Fruit fly (Drosophila melanogaster) S2 (cell line): ENCODE measurements around the gene CG9519.

ENCODE experiments used
- CG8478 ChIP-seq: fragments of >200 bp; optimal IDR thresholded peaks from 2 replicates; lab custom pipeline; 2018
- CTCF ChIP-seq, 2 experiments: fragments of >200 bp; optimal IDR thresholded peaks; 2 replicates each; lab custom pipeline; 2018

- TF ChIP-seq CG8478 (lab: Kevin White, UChicago) (no peak), CTCF (optimal IDR thresholded peaks at IDR 0.05; lab: Kevin White, UChicago) (no peak)
These were observed 45.7 kb downstream of the CG9519 start for dm6 chrX:14810433-14810832.
